Fruit fly (Drosophila melanogaster): ENCODE data around the gene CG17712.

DNA sequence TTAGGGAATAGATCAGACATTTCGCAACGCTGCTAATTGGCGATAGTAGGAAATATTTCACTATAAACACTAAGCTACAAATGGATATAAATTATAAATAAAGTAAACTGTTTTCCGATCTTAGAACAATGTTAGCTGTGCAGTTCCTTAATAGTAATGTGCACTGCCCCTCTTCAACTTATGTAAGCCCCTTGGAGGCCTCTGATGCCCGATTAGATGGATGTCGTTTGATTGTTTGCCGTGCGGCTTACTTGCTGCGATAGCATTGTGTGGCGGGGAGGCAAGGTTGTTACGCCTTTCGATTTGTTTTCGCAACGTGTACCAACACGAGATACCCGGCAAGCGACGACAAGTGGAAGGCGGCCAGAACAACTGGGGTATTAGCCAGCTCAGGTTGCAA is 29.7 kb downstream of the CG17712 start:
- TF ChIP-seq salr (GFP tag; optimal IDR thresholded peaks at IDR 0.05) (no peak), CG6854 (GFP tag; optimal IDR thresholded peaks at IDR 0.05) (no peak), CG8319 (GFP tag; optimal IDR thresholded peaks at IDR 0.05) (no peak), Sox14 (GFP tag; optimal IDR thresholded peaks at IDR 0.05) (no peak), CG10669 (GFP tag; optimal IDR thresholded peaks at IDR 0.05) (no peak), Gug (GFP tag; IDR thresholded peaks at IDR 0.05) (no peak), vri (GFP tag; optimal IDR thresholded peaks at IDR 0.05) (peak; percentile 68), CG1621 (tag; optimal IDR thresholded peaks at IDR 0.05) (no peak), acj6 (GFP tag; optimal IDR thresholded peaks at IDR 0.05) (no peak), Eip93F (GFP tag; optimal IDR thresholded peaks at IDR 0.05) (no peak)

Measured in whole organism, prepupa.